Worm (Caenorhabditis elegans) whole organism, young adult: ENCODE measurements around the gene Y53G8AM.8.

Experiments used
- B0336.3 ChIP-seq: fragments of 200-800 bp; sonication (Bioruptor generic); IDR thresholded peaks from 2 replicates; pipeline ENCODE4 v1.3.6; 2022; ENCODE audit warnings: missing genetic modification characterization, missing compliant biosample characterization
- D2030.7 ChIP-seq: fragments of 200-800 bp; sonication (Bioruptor generic); IDR thresholded peaks from 2 replicates; pipeline ENCODE4 v1.3.6; 2022; ENCODE audit warnings: missing genetic modification reagents, missing genetic modification characterization, missing compliant biosample characterization
- F33H1.4 ChIP-seq: fragments of 200-800 bp; sonication (Bioruptor generic); IDR thresholded peaks from 2 replicates; pipeline ENCODE4 v1.3.6; 2022; ENCODE audit warnings: missing genetic modification reagents, missing genetic modification characterization, missing compliant biosample characterization
- F37B4.10 ChIP-seq: fragments of 200-800 bp; sonication (Bioruptor generic); IDR thresholded peaks from 2 replicates; pipeline ENCODE4 v1.3.6; 2022; ENCODE audit warnings: missing genetic modification characterization, missing compliant biosample characterization
- F49E8.2 ChIP-seq: sonication (generic microtip); optimal IDR thresholded peaks from 3 replicates; lab custom pipeline; 2017; ENCODE audit warnings: missing genetic modification characterization, mild to moderate bottlenecking, missing compliant biosample characterization, antibody characterized with exemption, moderate library complexity; ENCODE audit not compliant: insufficient read depth
- F52B5.7 ChIP-seq: sonication (generic microtip); optimal IDR thresholded peaks from 2 replicates; lab custom pipeline; 2016; ENCODE audit warnings: mild to moderate bottlenecking, missing genetic modification characterization, missing compliant biosample characterization
- F57C9.4 ChIP-seq: sonication (generic microtip); optimal IDR thresholded peaks from 2 replicates; lab custom pipeline; 2017; ENCODE audit warnings: mild to moderate bottlenecking, missing genetic modification characterization, missing compliant biosample characterization
- K11D2.4 ChIP-seq: fragments of 200-800 bp; sonication (Bioruptor generic); IDR thresholded peaks from 2 replicates; pipeline ENCODE4 v1.3.6; 2022; ENCODE audit warnings: missing genetic modification reagents, missing genetic modification characterization, missing compliant biosample characterization
- K12H6.12 ChIP-seq: fragments of 200-800 bp; sonication (Bioruptor generic); optimal IDR thresholded peaks from 2 replicates; lab custom pipeline; 2018; ENCODE audit warnings: mild to moderate bottlenecking, missing genetic modification characterization, missing compliant biosample characterization
- T07F8.4 ChIP-seq: sonication (generic microtip); optimal IDR thresholded peaks from 2 replicates; lab custom pipeline; 2016; ENCODE audit warnings: mild to moderate bottlenecking, missing genetic modification characterization, moderate library complexity, missing compliant biosample characterization
- T26A5.8 ChIP-seq: sonication (generic microtip); optimal IDR thresholded peaks from 2 replicates; lab custom pipeline; 2016; ENCODE audit warnings: missing genetic modification characterization, missing compliant biosample characterization
- Y53F4B.3 ChIP-seq: fragments of 200-800 bp; sonication (Bioruptor generic); IDR thresholded peaks from 2 replicates; pipeline ENCODE4 v1.3.6; 2022; ENCODE audit warnings: missing genetic modification reagents, missing genetic modification characterization, missing compliant biosample characterization
- Y53G8AR.9 ChIP-seq: fragments of 200-800 bp; sonication (Bioruptor generic); conservative IDR thresholded peaks from 2 replicates; pipeline ENCODE4 v1.3.6; 2022; ENCODE audit warnings: missing genetic modification reagents, missing genetic modification characterization, missing compliant biosample characterization
- Y56A3A.18 ChIP-seq: fragments of 200-800 bp; sonication (Bioruptor generic); IDR thresholded peaks from 2 replicates; pipeline ENCODE4 v1.3.6; 2022; ENCODE audit warnings: missing genetic modification reagents, missing genetic modification characterization, missing compliant biosample characterization
- atf-7 ChIP-seq: sonication (generic microtip); optimal IDR thresholded peaks from 2 replicates; lab custom pipeline; 2017; ENCODE audit warnings: mild to moderate bottlenecking, missing genetic modification characterization, missing compliant biosample characterization
- athp-1 ChIP-seq: sonication (generic microtip); optimal IDR thresholded peaks from 2 replicates; lab custom pipeline; 2017; ENCODE audit warnings: mild to moderate bottlenecking, missing genetic modification characterization, missing compliant biosample characterization
- attf-5 ChIP-seq: fragments of 200-800 bp; sonication (Bioruptor generic); optimal IDR thresholded peaks from 2 replicates; lab custom pipeline; 2018; ENCODE audit warnings: mild to moderate bottlenecking, missing genetic modification characterization, missing compliant biosample characterization
- bed-1 ChIP-seq: fragments of 200-800 bp; sonication (Bioruptor generic); IDR thresholded peaks from 2 replicates; pipeline ENCODE4 v1.3.6; 2022; ENCODE audit warnings: missing genetic modification reagents, missing genetic modification characterization, missing compliant biosample characterization
- bed-2 ChIP-seq: fragments of 200-800 bp; sonication (Bioruptor generic); IDR thresholded peaks from 2 replicates; pipeline ENCODE4 v1.3.6; 2022; ENCODE audit warnings: missing genetic modification reagents, missing genetic modification characterization, missing compliant biosample characterization
- cebp-1 ChIP-seq, 2 experiments: fragments of 200-800 bp in 1 of 2; sonication (Bioruptor generic) in 1 of 2; sonication (generic microtip) in 1 of 2; IDR thresholded peaks in 1 of 2; optimal IDR thresholded peaks in 1 of 2; 2 replicates each; pipeline versions ENCODE4 v1.3.6 to Lab custom; 2017 to 2022; ENCODE audit warnings: missing compliant biosample characterization in 2 of 2, missing genetic modification characterization in 2 of 2, mild to moderate bottlenecking in 1 of 2, missing genetic modification reagents in 1 of 2, moderate library complexity in 1 of 2
- ceh-27 ChIP-seq: fragments of 200-800 bp; sonication (Bioruptor generic); optimal IDR thresholded peaks from 2 replicates; lab custom pipeline; 2018; ENCODE audit warnings: mild to moderate bottlenecking, missing genetic modification characterization, moderate library complexity, missing compliant biosample characterization
- chd-7 ChIP-seq: sonication (generic microtip); optimal IDR thresholded peaks from 2 replicates; lab custom pipeline; 2016; ENCODE audit warnings: mild to moderate bottlenecking, missing genetic modification characterization, moderate library complexity, missing compliant biosample characterization
- dox-1 ChIP-seq: fragments of 200-800 bp; sonication (Bioruptor generic); IDR thresholded peaks from 2 replicates; pipeline ENCODE4 v1.3.6; 2022; ENCODE audit warnings: missing genetic modification reagents, missing genetic modification characterization, missing compliant biosample characterization
- efl-1 ChIP-seq: fragments of 150-350 bp; optimal IDR thresholded peaks from 2 replicates; lab custom pipeline; 2014; ENCODE audit warnings: missing biosample characterization, missing genetic modification reagents, missing genetic modification characterization
- egrh-3 ChIP-seq: fragments of 200-800 bp; sonication (Bioruptor generic); IDR thresholded peaks from 2 replicates; pipeline ENCODE4 v1.3.6; 2022; ENCODE audit warnings: missing genetic modification reagents, missing genetic modification characterization, missing compliant biosample characterization
- ekl-4 ChIP-seq: fragments of 200-800 bp; sonication (Bioruptor generic); IDR thresholded peaks from 2 replicates; pipeline ENCODE4 v1.3.6; 2022; ENCODE audit warnings: missing genetic modification reagents, missing genetic modification characterization, missing compliant biosample characterization
- ets-4 ChIP-seq: fragments of 200-800 bp; sonication (Bioruptor generic); optimal IDR thresholded peaks from 2 replicates; lab custom pipeline; 2018; ENCODE audit warnings: mild to moderate bottlenecking, missing genetic modification characterization, missing compliant biosample characterization
- him-1 ChIP-seq: sonication (generic microtip); optimal IDR thresholded peaks from 2 replicates; lab custom pipeline; 2016; ENCODE audit warnings: missing genotype, missing genetic modification reagents, missing genetic modification characterization, missing compliant biosample characterization
- hmg-1.2 ChIP-seq: fragments of 200-800 bp; sonication (Bioruptor generic); IDR thresholded peaks from 2 replicates; pipeline ENCODE4 v1.3.6; 2022; ENCODE audit warnings: missing genetic modification reagents, missing genetic modification characterization, missing compliant biosample characterization
- let-607 ChIP-seq, 2 experiments: fragments of 200-800 bp in 1 of 2; sonication (Bioruptor generic) in 1 of 2; sonication (generic microtip) in 1 of 2; optimal IDR thresholded peaks; 2 replicates each; lab custom pipeline; 2016 to 2018; ENCODE audit warnings: mild to moderate bottlenecking in 2 of 2, missing compliant biosample characterization in 2 of 2, missing genetic modification characterization in 2 of 2, moderate library complexity in 2 of 2, missing genotype in 1 of 2
- lin-35 ChIP-seq, 3 experiments: fragments of 150-350 bp in 2 of 3; sonication (generic microtip) in 1 of 3; optimal IDR thresholded peaks; 2 replicates each; lab custom pipeline; 2014 to 2018; ENCODE audit warnings: missing biosample characterization in 3 of 3, missing genetic modification characterization in 3 of 3, missing genetic modification reagents in 3 of 3
- lin-40 ChIP-seq: sonication (generic microtip); optimal IDR thresholded peaks from 2 replicates; lab custom pipeline; 2016; ENCODE audit warnings: missing genetic modification characterization, mild to moderate bottlenecking, missing compliant biosample characterization, missing genotype, missing genetic modification reagents
- lir-1 ChIP-seq: fragments of 200-800 bp; sonication (Bioruptor generic); conservative IDR thresholded peaks from 2 replicates; pipeline ENCODE4 v1.3.6; 2022; ENCODE audit warnings: missing genetic modification reagents, missing genetic modification characterization, missing compliant biosample characterization
- madf-6 ChIP-seq: fragments of 200-800 bp; sonication (Bioruptor generic); IDR thresholded peaks from 2 replicates; pipeline ENCODE4 v1.3.6; 2022; ENCODE audit warnings: missing genetic modification reagents, missing genetic modification characterization, missing compliant biosample characterization
- nhr-80 ChIP-seq: sonication (generic microtip); optimal IDR thresholded peaks from 2 replicates; lab custom pipeline; 2016; ENCODE audit warnings: missing genetic modification characterization, missing compliant biosample characterization
- repo-1 ChIP-seq: sonication (generic microtip); optimal IDR thresholded peaks from 2 replicates; lab custom pipeline; 2017; ENCODE audit warnings: mild to moderate bottlenecking, missing genetic modification characterization, missing compliant biosample characterization
- sea-2 ChIP-seq: fragments of 200-800 bp; sonication (Bioruptor generic); IDR thresholded peaks from 2 replicates; pipeline ENCODE4 v1.3.6; 2022; ENCODE audit warnings: missing genetic modification characterization, missing compliant biosample characterization
- snpc-1.3 ChIP-seq: sonication (generic microtip); optimal IDR thresholded peaks from 2 replicates; lab custom pipeline; 2017; ENCODE audit warnings: missing genetic modification characterization, mild to moderate bottlenecking, missing compliant biosample characterization, antibody characterized with exemption, moderate library complexity, missing genotype, missing genetic modification reagents; ENCODE audit not compliant: insufficient read depth
- somi-1 ChIP-seq: fragments of 200-800 bp; sonication (Bioruptor generic); optimal IDR thresholded peaks from 2 replicates; lab custom pipeline; 2018; ENCODE audit warnings: mild to moderate bottlenecking, missing genetic modification characterization, missing compliant biosample characterization
- sptf-2 ChIP-seq: fragments of 200-800 bp; sonication (Bioruptor generic); optimal IDR thresholded peaks from 2 replicates; lab custom pipeline; 2018; ENCODE audit warnings: mild to moderate bottlenecking, missing genetic modification characterization, missing compliant biosample characterization
- tbp1 ChIP-seq: fragments of 200-800 bp; sonication (Bioruptor generic); optimal IDR thresholded peaks from 2 replicates; lab custom pipeline; 2018; ENCODE audit warnings: mild to moderate bottlenecking, missing genetic modification characterization, missing compliant biosample characterization
- zfh-2 ChIP-seq: fragments of 200-800 bp; sonication (Bioruptor generic); conservative IDR thresholded peaks from 2 replicates; pipeline ENCODE4 v1.3.6; 2022; ENCODE audit warnings: missing genetic modification reagents, missing genetic modification characterization, missing compliant biosample characterization
- zim-3 ChIP-seq: sonication (generic microtip); optimal IDR thresholded peaks from 2 replicates; lab custom pipeline; 2017; ENCODE audit warnings: mild to moderate bottlenecking, missing genetic modification characterization, moderate library complexity, missing compliant biosample characterization
- ztf-18 ChIP-seq: sonication (generic microtip); optimal IDR thresholded peaks from 2 replicates; lab custom pipeline; 2016; ENCODE audit warnings: missing genotype, mild to moderate bottlenecking, missing genetic modification characterization, missing compliant biosample characterization
- ztf-22 ChIP-seq: fragments of 200-800 bp; sonication (Bioruptor generic); optimal IDR thresholded peaks from 2 replicates; lab custom pipeline; 2018; ENCODE audit warnings: mild to moderate bottlenecking, missing genetic modification characterization, moderate library complexity, missing compliant biosample characterization
- ztf-26 ChIP-seq: sonication (generic microtip); optimal IDR thresholded peaks from 2 replicates; lab custom pipeline; 2017; ENCODE audit warnings: missing genetic modification characterization, missing compliant biosample characterization

The Y53G8AM.8 gene

ce11 chrIII:3273141-3273540 lies 5.4 kb downstream of the Y53G8AM.8 start:
- TF ChIP-seq bed-1 (GFP tag; lab: Robert Waterston, UW), result no peak
- no peak for TF ChIP-seq F57C9.4 (tag; lab: Kevin White, UChicago)
- peak; percentile 26; the same call in 1 of the 2 replicates for TF ChIP-seq hmg-1.2 (GFP tag; lab: Robert Waterston, UW)
- TF ChIP-seq athp-1 (tag; lab: Kevin White, UChicago), result no peak
- no peak for TF ChIP-seq ekl-4 (GFP tag; lab: Robert Waterston, UW)
- TF ChIP-seq lin-35 (GFP tag; optimal IDR thresholded peaks at IDR 0.05; lab: Kevin White, UChicago), result no peak
- no peak for TF ChIP-seq efl-1 (GFP tag; lab: Kevin White, UChicago)
- TF ChIP-seq F33H1.4, result no peak
- no peak for TF ChIP-seq cebp-1 (GFP tag; IDR thresholded peaks at IDR 0.05; lab: Robert Waterston, UW)
- peak; percentile 13 for TF ChIP-seq cebp-1 (tag; optimal IDR thresholded peaks at IDR 0.05; lab: Kevin White, UChicago)
- no peak for TF ChIP-seq F49E8.2 (tag; lab: Kevin White, UChicago)
- no peak for TF ChIP-seq madf-6 (GFP tag; lab: Robert Waterston, UW)
- no peak for TF ChIP-seq K12H6.12
- no peak for TF ChIP-seq ceh-27 (GFP tag; lab: Kevin White, UChicago)
- TF ChIP-seq lin-40 (tag; lab: Kevin White, UChicago), result peak; percentile 10
- TF ChIP-seq ztf-22 (GFP tag; lab: Kevin White, UChicago), result no peak
- 0 out of 2 replicates have a peak, but pooled peaks have one; percentile 6 for TF ChIP-seq dox-1 (GFP tag; lab: Robert Waterston, UW)
- no peak for TF ChIP-seq Y53F4B.3 (GFP tag; lab: Robert Waterston, UW)
- TF ChIP-seq D2030.7, result no peak
- peak; percentile 23 for TF ChIP-seq attf-5 (GFP tag; lab: Kevin White, UChicago)
- TF ChIP-seq T26A5.8 (tag; lab: Kevin White, UChicago), result no peak
- no peak for TF ChIP-seq Y53G8AR.9 (GFP tag; lab: Robert Waterston, UW)
- TF ChIP-seq, all 124 proteins: peak for 5

- peak; percentile 91 for TF ChIP-seq lin-40 (tag; lab: Kevin White, UChicago)
- no peak for TF ChIP-seq let-607 (tag; optimal IDR thresholded peaks at IDR 0.05; lab: Kevin White, UChicago)
- TF ChIP-seq somi-1 (GFP tag; lab: Kevin White, UChicago), result peak; percentile 90
- TF ChIP-seq dox-1 (GFP tag; lab: Robert Waterston, UW), result peak; percentile 76
- TF ChIP-seq B0336.3 (GFP tag; lab: Robert Waterston, UW), result peak; percentile 68
- TF ChIP-seq lin-35 (GFP tag; optimal IDR thresholded peaks at IDR 0.05; lab: Kevin White, UChicago), result peak in 1 of 3 experiments; percentile 6
- peak; percentile 58 for TF ChIP-seq nhr-80 (tag; lab: Kevin White, UChicago)
- TF ChIP-seq T07F8.4 (tag; lab: Kevin White, UChicago), result no peak
- TF ChIP-seq Y56A3A.18 (GFP tag; lab: Robert Waterston, UW), result 0 out of 2 replicates have a peak, but pooled peaks have one; percentile 30
- no peak for TF ChIP-seq ztf-18 (tag; lab: Kevin White, UChicago)
- TF ChIP-seq atf-7, result peak; percentile 5
- peak; percentile 96 for TF ChIP-seq zfh-2 (GFP tag; lab: Robert Waterston, UW)
- TF ChIP-seq sptf-2 (GFP tag; lab: Kevin White, UChicago), result no peak
- TF ChIP-seq ztf-26 (tag; lab: Kevin White, UChicago), result peak; percentile 83
- TF ChIP-seq zim-3 (tag; lab: Kevin White, UChicago), result no peak
- no peak for TF ChIP-seq snpc-1.3
- peak; percentile 33 for TF ChIP-seq ceh-27 (GFP tag; lab: Kevin White, UChicago)
- no peak for TF ChIP-seq bed-2
- TF ChIP-seq tbp1, result peak; percentile 35
- peak; percentile 46 for TF ChIP-seq K12H6.12
- TF ChIP-seq K11D2.4 (GFP tag; lab: Robert Waterston, UW), result peak; percentile 68; the same call in 1 of the 2 replicates
- TF ChIP-seq sea-2 (GFP tag; lab: Robert Waterston, UW), result no peak
- peak; percentile 32 for TF ChIP-seq repo-1 (tag; lab: Kevin White, UChicago)
- TF ChIP-seq him-1 (tag; lab: Kevin White, UChicago), result no peak
- peak; percentile 81 for TF ChIP-seq egrh-3 (GFP tag; lab: Robert Waterston, UW)
- TF ChIP-seq F37B4.10, result no peak
- no peak for TF ChIP-seq lir-1 (GFP tag; lab: Robert Waterston, UW)
- TF ChIP-seq cebp-1 (GFP tag; IDR thresholded peaks at IDR 0.05; lab: Robert Waterston, UW), result no peak
- peak; percentile 73 for TF ChIP-seq cebp-1 (tag; optimal IDR thresholded peaks at IDR 0.05; lab: Kevin White, UChicago)
- peak; percentile 15 for TF ChIP-seq ets-4 (GFP tag; lab: Kevin White, UChicago)
- TF ChIP-seq F52B5.7 (tag; lab: Kevin White, UChicago), result no peak
- peak; percentile 53 for TF ChIP-seq chd-7 (tag; lab: Kevin White, UChicago)
These were observed 6.8 kb downstream of the Y53G8AM.8 start for ce11 chrIII:3271682-3272081.
